Worm (Caenorhabditis elegans): ENCODE measurements around the gene jmjd-4.

jmjd-4 gene

ce11 chrIII:10306049-10306448 lies 27.8 kb downstream of the jmjd-4 start, which contains the start of gene T07A5.1:
TSS of gene T07A5.1 (minus strand) at chrIII:10306197.
- TF ChIP-seq unc-86 (tag; optimal IDR thresholded peaks at IDR 0.05) (no peak), pqm-1 (tag; optimal IDR thresholded peaks at IDR 0.05) (no peak), ceh-30 (tag; optimal IDR thresholded peaks at IDR 0.05) (no peak), unc-42 (tag; optimal IDR thresholded peaks at IDR 0.05) (no peak), nfya-1 (tag; optimal IDR thresholded peaks at IDR 0.05) (no peak), mec-3 (tag; optimal IDR thresholded peaks at IDR 0.05; ENCODE audit: borderline replicate concordance) (no peak)

- TF ChIP-seq dmd-4 (tag; optimal IDR thresholded peaks at IDR 0.05; ENCODE audit: borderline replicate concordance) (no peak), hlh-13 (GFP tag; optimal IDR thresholded peaks at IDR 0.05) (no peak), rnt-1 (tag; optimal IDR thresholded peaks at IDR 0.05) (no peak), ceh-9 (tag; optimal IDR thresholded peaks at IDR 0.05) (no peak), pha-2 (tag; optimal IDR thresholded peaks at IDR 0.05) (no peak), sdc-2 (tag; optimal IDR thresholded peaks at IDR 0.05) (no peak), ahr-1 (tag; optimal IDR thresholded peaks at IDR 0.05) (no peak)
Measured at ce11 chrIII:10305295-10305694, 28.5 kb downstream of the jmjd-4 start.

DNA sequence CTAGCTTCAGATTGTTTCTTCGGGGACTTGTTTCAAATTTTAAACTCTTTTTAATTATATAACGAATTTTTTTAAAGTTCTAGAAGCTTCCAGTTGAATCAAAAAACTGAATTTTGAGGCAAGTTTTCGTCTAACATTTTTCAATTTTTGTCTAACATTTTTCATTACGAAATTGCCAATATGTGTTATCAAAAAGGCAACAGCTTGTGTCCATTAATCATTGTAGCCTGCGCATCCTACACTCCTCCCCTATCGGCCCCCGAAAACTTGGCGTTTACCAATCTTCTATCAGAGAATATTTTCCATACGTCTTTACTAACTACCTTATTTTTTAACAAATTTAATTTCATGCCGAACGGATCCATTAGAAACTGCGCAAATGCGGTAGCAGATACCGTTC lies 33.7 kb downstream of the jmjd-4 start, which contains the start of gene vglu-3:
Gene vglu-3 (plus strand): TSS at position 301 of the 400 bp plus-strand sequence.
- TF ChIP-seq ahr-1 (tag; optimal IDR thresholded peaks at IDR 0.05) (no peak), ceh-14 (tag; optimal IDR thresholded peaks at IDR 0.05) (no peak), ama-1 (optimal IDR thresholded peaks at IDR 0.05) (no peak)

DNA sequence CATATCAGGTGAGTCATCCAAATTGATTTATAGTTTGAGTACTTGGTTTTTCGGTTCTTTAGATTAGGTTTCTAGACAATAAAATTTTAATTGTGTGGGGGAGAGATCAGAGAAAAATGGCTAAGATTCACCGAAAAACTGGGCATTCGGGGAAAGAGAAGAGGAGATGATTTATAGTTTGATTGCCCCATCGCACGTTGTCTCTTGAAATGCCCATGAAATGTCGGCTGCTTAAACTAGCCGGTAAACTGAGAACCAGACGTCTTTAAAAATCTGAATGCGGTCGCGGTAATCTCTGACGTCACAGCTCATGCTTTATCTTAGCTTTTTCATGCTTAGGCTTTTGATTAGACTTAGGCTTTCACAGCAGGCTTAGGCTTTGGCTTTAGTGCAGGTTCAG lies 36.9 kb downstream of the jmjd-4 start:
- TF ChIP-seq ztf-16 (tag; optimal IDR thresholded peaks at IDR 0.05) (no peak), rnt-1 (tag; optimal IDR thresholded peaks at IDR 0.05) (no peak), ceh-34 (tag; optimal IDR thresholded peaks at IDR 0.05) (no peak), fkh-6 (tag; optimal IDR thresholded peaks at IDR 0.05) (no peak), unc-3 (GFP tag; conservative IDR thresholded peaks at IDR 0.05) (no peak), unc-3 (tag; optimal IDR thresholded peaks at IDR 0.05) (no peak)

DNA sequence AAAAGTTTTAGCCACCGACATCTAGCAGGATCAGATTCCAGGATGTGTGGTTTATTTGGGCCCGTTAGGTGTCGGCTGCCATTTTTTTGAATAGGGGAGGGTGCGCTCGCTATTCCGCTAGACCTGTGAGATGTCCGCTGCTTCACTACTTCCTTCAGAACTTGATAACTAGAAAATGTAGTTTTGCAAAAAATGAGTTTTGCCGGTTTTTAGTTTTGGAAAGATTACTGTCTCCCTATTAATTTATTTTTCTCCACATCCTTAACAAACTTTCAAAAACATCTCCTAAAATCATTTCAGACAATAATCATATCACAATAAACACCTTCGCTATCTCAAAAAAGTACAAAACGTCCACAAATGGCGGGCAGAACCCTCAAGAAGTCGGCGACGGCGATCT lies 39.0 kb downstream of the jmjd-4 start, which contains the start of gene vglu-2:
Gene vglu-2 (plus strand): TSS at position 301 of the 400 bp plus-strand sequence.
- TF ChIP-seq lim-6 (tag; optimal IDR thresholded peaks at IDR 0.05) (no peak), fkh-6 (tag; optimal IDR thresholded peaks at IDR 0.05) (no peak), pag-3 (tag; optimal IDR thresholded peaks at IDR 0.05; ENCODE audit: borderline replicate concordance) (no peak), ceh-31 (tag; optimal IDR thresholded peaks at IDR 0.05) (no peak), C08G9.2 (tag; optimal IDR thresholded peaks at IDR 0.05) (no peak), sox-2 (GFP tag; IDR thresholded peaks at IDR 0.05) (no peak), dmd-4 (tag; optimal IDR thresholded peaks at IDR 0.05; ENCODE audit: borderline replicate concordance) (no peak), ref-2 (tag; optimal IDR thresholded peaks at IDR 0.05) (no peak), ceh-18 (tag; optimal IDR thresholded peaks at IDR 0.05) (no peak), nhr-232 (tag; optimal IDR thresholded peaks at IDR 0.05) (no peak), madf-2 (tag; optimal IDR thresholded peaks at IDR 0.05) (no peak), T23F11.4 (GFP tag; optimal IDR thresholded peaks at IDR 0.05) (no peak), ceh-45 (GFP tag; IDR thresholded peaks at IDR 0.05) (no peak), eyg-1 (tag; optimal IDR thresholded peaks at IDR 0.05) (no peak), ceh-30 (tag; optimal IDR thresholded peaks at IDR 0.05) (no peak), K09A11.1 (tag; optimal IDR thresholded peaks at IDR 0.05; ENCODE audit: insufficient read depth) (no peak), pros-1 (tag; optimal IDR thresholded peaks at IDR 0.05) (no peak)

- TF ChIP-seq rnt-1 (tag; optimal IDR thresholded peaks at IDR 0.05): no peak
- no peak for TF ChIP-seq C08G9.2 (tag; optimal IDR thresholded peaks at IDR 0.05)
- no peak for TF ChIP-seq ceh-22 (tag; optimal IDR thresholded peaks at IDR 0.05)
- no peak for TF ChIP-seq ets-4 (tag; optimal IDR thresholded peaks at IDR 0.05)
- no peak for TF ChIP-seq ahr-1 (tag; optimal IDR thresholded peaks at IDR 0.05)
- no peak for TF ChIP-seq pag-3 (tag; optimal IDR thresholded peaks at IDR 0.05; ENCODE audit: borderline replicate concordance)
- no peak for TF ChIP-seq hlh-13 (GFP tag; optimal IDR thresholded peaks at IDR 0.05)
- TF ChIP-seq tbx-2 (tag; optimal IDR thresholded peaks at IDR 0.05): no peak
- TF ChIP-seq tbx-7 (tag; optimal IDR thresholded peaks at IDR 0.05): no peak
- no peak for TF ChIP-seq K02D7.2 (tag; optimal IDR thresholded peaks at IDR 0.05)
- TF ChIP-seq T23F11.4 (GFP tag; optimal IDR thresholded peaks at IDR 0.05): no peak
Measured at ce11 chrIII:10293946-10294345, 39.9 kb downstream of the jmjd-4 start.

Data from whole organism, late embryonic.